Worm (Caenorhabditis elegans) whole organism, L3 larva: ENCODE measurements around the gene sod-3.

ENCODE experiments used
- R02D3.7 ChIP-seq: fragments of 150-350 bp; optimal IDR thresholded peaks from 2 replicates; lab custom pipeline; 2014; ENCODE audit warnings: missing biosample characterization, missing genetic modification characterization
- ama-1 ChIP-seq: fragments of 150-350 bp; optimal IDR thresholded peaks from 2 replicates; lab custom pipeline; 2018
- ceh-28 ChIP-seq: fragments of 150-350 bp; optimal IDR thresholded peaks from 2 replicates; lab custom pipeline; 2014; ENCODE audit warnings: missing biosample characterization, missing genetic modification reagents, missing genetic modification characterization
- daf-12 ChIP-seq: fragments of 150-350 bp; optimal IDR thresholded peaks from 2 replicates; lab custom pipeline; 2014; ENCODE audit warnings: missing biosample characterization, missing genetic modification reagents, missing genetic modification characterization
- egl-27 ChIP-seq: sonication (generic microtip); optimal IDR thresholded peaks from 4 replicates; lab custom pipeline; 2017; ENCODE audit warnings: missing biosample characterization, missing genetic modification reagents, missing genetic modification characterization
- egl-5 ChIP-seq: fragments of 150-350 bp; optimal IDR thresholded peaks from 2 replicates; lab custom pipeline; 2017; ENCODE audit warnings: missing biosample characterization, missing genetic modification reagents, missing genetic modification characterization, inconsistent platforms
- elt-2 ChIP-seq: sonication (generic microtip); optimal IDR thresholded peaks from 2 replicates; lab custom pipeline; 2016; ENCODE audit warnings: missing genetic modification reagents, mild to moderate bottlenecking, missing genetic modification characterization, missing compliant biosample characterization
- hmg-11 ChIP-seq: sonication (generic microtip); optimal IDR thresholded peaks from 2 replicates; lab custom pipeline; 2016; ENCODE audit warnings: missing genetic modification characterization, missing compliant biosample characterization
- jun-1 ChIP-seq: fragments of 150-350 bp; optimal IDR thresholded peaks from 2 replicates; lab custom pipeline; 2014; ENCODE audit warnings: missing biosample characterization, missing genetic modification reagents, missing genetic modification characterization
- lin-15B ChIP-seq: fragments of 150-350 bp; optimal IDR thresholded peaks from 2 replicates; lab custom pipeline; 2014; ENCODE audit warnings: missing biosample characterization, missing genetic modification characterization
- lsy-12 ChIP-seq: sonication (generic microtip); optimal IDR thresholded peaks from 2 replicates; lab custom pipeline; 2016; ENCODE audit warnings: mild to moderate bottlenecking, missing genetic modification characterization, missing compliant biosample characterization
- mdl-1 ChIP-seq: fragments of 150-350 bp; optimal IDR thresholded peaks from 2 replicates; lab custom pipeline; 2014; ENCODE audit warnings: missing biosample characterization, missing genetic modification characterization
- nfya-1 ChIP-seq: sonication (generic microtip); optimal IDR thresholded peaks from 2 replicates; lab custom pipeline; 2017; ENCODE audit warnings: missing genetic modification characterization, mild to moderate bottlenecking, missing compliant biosample characterization, antibody characterized with exemption, moderate library complexity; ENCODE audit not compliant: insufficient read depth
- nhr-11 ChIP-seq: fragments of 150-350 bp; optimal IDR thresholded peaks from 2 replicates; lab custom pipeline; 2014; ENCODE audit warnings: missing biosample characterization, missing genetic modification characterization
- nhr-23 ChIP-seq: fragments of 150-350 bp; optimal IDR thresholded peaks from 2 replicates; lab custom pipeline; 2014; ENCODE audit warnings: missing biosample characterization, missing genetic modification reagents, missing genetic modification characterization
- nhr-237 ChIP-seq: fragments of 150-350 bp; optimal IDR thresholded peaks from 2 replicates; lab custom pipeline; 2014; ENCODE audit warnings: missing biosample characterization, missing genetic modification characterization
- nhr-25 ChIP-seq: sonication (generic microtip); optimal IDR thresholded peaks from 2 replicates; lab custom pipeline; 2017; ENCODE audit warnings: missing biosample characterization, missing genetic modification characterization
- nhr-28 ChIP-seq: fragments of 150-350 bp; optimal IDR thresholded peaks from 2 replicates; lab custom pipeline; 2014; ENCODE audit warnings: missing biosample characterization, missing genetic modification characterization
- nhr-43 ChIP-seq: sonication (generic microtip); optimal IDR thresholded peaks from 2 replicates; lab custom pipeline; 2016; ENCODE audit warnings: mild to moderate bottlenecking, missing genetic modification characterization, missing compliant biosample characterization; ENCODE audit not compliant: poor library complexity, severe bottlenecking
- nhr-67 ChIP-seq: fragments of 150-350 bp; optimal IDR thresholded peaks from 2 replicates; lab custom pipeline; 2014; ENCODE audit warnings: missing biosample characterization, missing genetic modification characterization
- pha-4 ChIP-seq: fragments of 150-350 bp; optimal IDR thresholded peaks from 2 replicates; lab custom pipeline; 2014; ENCODE audit warnings: missing biosample characterization, missing genetic modification reagents, missing genetic modification characterization
- pqm-1 ChIP-seq: fragments of 150-350 bp; optimal IDR thresholded peaks from 2 replicates; lab custom pipeline; 2017; ENCODE audit warnings: missing biosample characterization, missing genetic modification characterization, inconsistent platforms
- sea-2 ChIP-seq: fragments of 150-350 bp; sonication (generic microtip); optimal IDR thresholded peaks from 4 replicates; lab custom pipeline; 2014; ENCODE audit warnings: missing biosample characterization, missing genetic modification reagents, missing genetic modification characterization
- snpc-4 ChIP-seq: fragments of 150-350 bp; optimal IDR thresholded peaks from 2 replicates; lab custom pipeline; 2014; ENCODE audit warnings: missing biosample characterization, missing genetic modification characterization
- unc-39 ChIP-seq: sonication (generic microtip); optimal IDR thresholded peaks from 4 replicates; lab custom pipeline; 2017; ENCODE audit warnings: missing biosample characterization, missing genetic modification characterization
- zag-1 ChIP-seq: fragments of 150-350 bp; optimal IDR thresholded peaks from 2 replicates; lab custom pipeline; 2014; ENCODE audit warnings: missing biosample characterization, missing genetic modification characterization
- ztf-11 ChIP-seq: fragments of 150-350 bp; optimal IDR thresholded peaks from 2 replicates; lab custom pipeline; 2014; ENCODE audit warnings: missing biosample characterization, missing genetic modification characterization

The sod-3 gene

ce11 chrX:17062165-17062564 is 30.4 kb upstream of the sod-3 start:
- TF ChIP-seq nhr-43 (tag; lab: Kevin White, UChicago) (peak; percentile 41), nhr-237 (tag; lab: Kevin White, UChicago) (no peak), pha-4 (tag; lab: Kevin White, UChicago) (peak; percentile 40)

ce11 chrX:17063749-17064252 is 28.8 kb upstream of the sod-3 start:
- TF ChIP-seq egl-5 (tag; lab: Kevin White, UChicago) (no peak), snpc-4 (tag; lab: Kevin White, UChicago) (no peak), nhr-23 (peak; percentile 48), sea-2 (GFP tag; lab: Kevin White, UChicago) (no peak), ceh-28 (tag; lab: Kevin White, UChicago) (no peak), hmg-11 (tag; lab: Kevin White, UChicago) (no peak), R02D3.7 (tag; lab: Kevin White, UChicago) (no peak), lsy-12 (tag; lab: Kevin White, UChicago) (peak; percentile 39), nfya-1 (peak; percentile 32), pqm-1 (tag; lab: Kevin White, UChicago) (peak; percentile 93), unc-39 (no peak), ztf-11 (no peak), mdl-1 (tag; lab: Kevin White, UChicago) (peak; percentile 89), nhr-43 (tag; lab: Kevin White, UChicago) (peak; percentile 60), jun-1 (tag; lab: Kevin White, UChicago) (peak; percentile 86), lin-15B (tag; lab: Kevin White, UChicago) (no peak), pha-4 (tag; lab: Kevin White, UChicago) (peak; percentile 89), nhr-11 (tag; lab: Kevin White, UChicago) (no peak), nhr-25 (peak; percentile 22), ama-1 (lab: Kevin White, UChicago) (peak; percentile 27), elt-2 (tag; lab: Kevin White, UChicago) (peak; percentile 82)

- TF ChIP-seq ama-1 (lab: Kevin White, UChicago) (peak; percentile 15), egl-27 (tag; lab: Kevin White, UChicago) (no peak), elt-2 (tag; lab: Kevin White, UChicago) (peak; percentile 82), pha-4 (tag; lab: Kevin White, UChicago) (peak; percentile 81), pqm-1 (tag; lab: Kevin White, UChicago) (peak; percentile 66)
Measured at ce11 chrX:17064820-17065219, 27.7 kb upstream of the sod-3 start.

ce11 chrX:17066937-17067336 is 25.6 kb upstream of the sod-3 start:
- TF ChIP-seq pqm-1 (tag; lab: Kevin White, UChicago) (peak; percentile 48), elt-2 (tag; lab: Kevin White, UChicago) (peak; percentile 85), nhr-28 (tag; lab: Kevin White, UChicago) (no peak), pha-4 (tag; lab: Kevin White, UChicago) (peak; percentile 23), zag-1 (tag; lab: Kevin White, UChicago) (no peak)

ce11 chrX:17070495-17070894 is 22.1 kb upstream of the sod-3 start:
- TF ChIP-seq nhr-23 (peak; percentile 34), jun-1 (tag; lab: Kevin White, UChicago) (no peak)

- no peak for TF ChIP-seq ceh-28 (tag; lab: Kevin White, UChicago)
- TF ChIP-seq nhr-43 (tag; lab: Kevin White, UChicago), result no peak
- TF ChIP-seq nhr-67 (tag; lab: Kevin White, UChicago), result no peak
- TF ChIP-seq nfya-1, result no peak
- TF ChIP-seq daf-12 (tag; lab: Kevin White, UChicago), result no peak
- TF ChIP-seq nhr-23, result no peak
- no peak for TF ChIP-seq R02D3.7 (tag; lab: Kevin White, UChicago)
- no peak for TF ChIP-seq pqm-1 (tag; lab: Kevin White, UChicago)
Measured at ce11 chrX:17072088-17072487, 20.5 kb upstream of the sod-3 start, which contains the start of gene C30G4.4. C30G4.4 (minus strand) TSS chrX:17072188.
